Fruit fly (Drosophila melanogaster) whole organism, prepupa: ENCODE measurements around the gene sw.

ENCODE experiments used
- Blimp-1 ChIP-seq: fragments of 200-800 bp; sonication (Bioruptor generic); optimal IDR thresholded peaks from 3 replicates; lab custom pipeline; 2017; ENCODE audit warnings: missing biosample characterization, missing genetic modification characterization, mild to moderate bottlenecking, moderate library complexity, missing genetic modification reagents
- CG10669 ChIP-seq: fragments of 200-800 bp; sonication (Bioruptor generic); optimal IDR thresholded peaks from 3 replicates; lab custom pipeline; 2018; ENCODE audit warnings: missing biosample characterization, mild to moderate bottlenecking, missing genetic modification characterization, moderate library complexity
- CG11902 ChIP-seq: fragments of 200-800 bp; sonication (Bioruptor generic); optimal IDR thresholded peaks from 3 replicates; lab custom pipeline; 2016; ENCODE audit warnings: missing biosample characterization, missing genetic modification characterization
- CG1621 ChIP-seq: fragments of 200-800 bp; sonication (Bioruptor generic); optimal IDR thresholded peaks from 3 replicates; lab custom pipeline; 2018; ENCODE audit warnings: missing biosample characterization, mild to moderate bottlenecking, missing genetic modification characterization
- CG16779 ChIP-seq: fragments of 200-800 bp; sonication (Bioruptor generic); optimal IDR thresholded peaks from 3 replicates; lab custom pipeline; 2017; ENCODE audit warnings: missing biosample characterization, mild to moderate bottlenecking, missing genetic modification characterization
- CG31627 ChIP-seq: fragments of 200-800 bp; sonication (Bioruptor generic); optimal IDR thresholded peaks from 3 replicates; lab custom pipeline; 2016; ENCODE audit warnings: missing biosample characterization, missing genetic modification characterization
- CG32006 ChIP-seq: fragments of 200-800 bp; sonication (Bioruptor generic); optimal IDR thresholded peaks from 3 replicates; lab custom pipeline; 2017; ENCODE audit warnings: missing biosample characterization, mild to moderate bottlenecking, missing genetic modification characterization
- CG3919 ChIP-seq: fragments of 200-800 bp; sonication (Bioruptor generic); optimal IDR thresholded peaks from 3 replicates; lab custom pipeline; 2016; ENCODE audit warnings: missing biosample characterization, missing genetic modification characterization
- CG6163 ChIP-seq: fragments of 200-800 bp; sonication (Bioruptor generic); IDR thresholded peaks from 3 replicates; pipeline ENCODE4 v1.3.6; 2022; ENCODE audit warnings: missing biosample characterization, missing genetic modification characterization
- CG6276 ChIP-seq: fragments of 200-800 bp; sonication (Bioruptor generic); optimal IDR thresholded peaks from 2 replicates; lab custom pipeline; 2017; ENCODE audit warnings: missing biosample characterization, mild to moderate bottlenecking, missing genetic modification characterization
- CG8119 ChIP-seq: fragments of 200-800 bp; sonication (Bioruptor generic); IDR thresholded peaks from 3 replicates; pipeline ENCODE4 v1.3.6; 2022; ENCODE audit warnings: missing biosample characterization, missing genetic modification characterization
- Eip78C ChIP-seq: fragments of 200-800 bp; sonication (Bioruptor generic); peaks from one replicate; lab custom pipeline; 2016; ENCODE audit warnings: missing biosample characterization, missing genetic modification characterization
- Hr38 ChIP-seq: sonication (Bioruptor generic); optimal IDR thresholded peaks from 2 replicates; lab custom pipeline; 2016; ENCODE audit warnings: missing biosample characterization, missing genetic modification characterization
- Hr39 ChIP-seq: fragments of 200-800 bp; sonication (Bioruptor generic); optimal IDR thresholded peaks from 2 replicates; lab custom pipeline; 2016; ENCODE audit warnings: missing biosample characterization, missing genetic modification characterization
- Hr4 ChIP-seq: fragments of 200-800 bp; sonication (Bioruptor generic); optimal IDR thresholded peaks from 3 replicates; lab custom pipeline; 2016; ENCODE audit warnings: missing biosample characterization, missing genetic modification characterization
- Lpt ChIP-seq: fragments of 200-800 bp; sonication (Bioruptor generic); optimal IDR thresholded peaks from 3 replicates; lab custom pipeline; 2016; ENCODE audit warnings: missing biosample characterization, missing genetic modification characterization
- OdsH ChIP-seq: fragments of 200-800 bp; sonication (Bioruptor generic); optimal IDR thresholded peaks from 3 replicates; lab custom pipeline; 2016; ENCODE audit warnings: missing biosample characterization, missing genetic modification characterization
- Smox ChIP-seq: fragments of 200-800 bp; sonication (Bioruptor generic); optimal IDR thresholded peaks from 3 replicates; lab custom pipeline; 2016; ENCODE audit warnings: missing biosample characterization, missing genetic modification characterization
- Sox102F ChIP-seq: fragments of 200-800 bp; sonication (Bioruptor generic); optimal IDR thresholded peaks from 2 replicates; lab custom pipeline; 2016; ENCODE audit warnings: missing biosample characterization, mild to moderate bottlenecking, missing genetic modification characterization
- acj6 ChIP-seq: fragments of 200-800 bp; sonication (Bioruptor generic); optimal IDR thresholded peaks from 3 replicates; lab custom pipeline; 2016; ENCODE audit warnings: missing biosample characterization, missing genetic modification characterization
- cyc ChIP-seq: fragments of 200-800 bp; sonication (Bioruptor generic); optimal IDR thresholded peaks from 3 replicates; lab custom pipeline; 2016; ENCODE audit warnings: missing biosample characterization, missing genetic modification characterization
- dsx ChIP-seq: fragments of 200-800 bp; optimal IDR thresholded peaks from 3 replicates; lab custom pipeline; 2019; ENCODE audit warnings: missing biosample characterization, mild to moderate bottlenecking, missing genetic modification characterization, moderate library complexity; ENCODE audit not compliant: poor library complexity, severe bottlenecking
- eg ChIP-seq: fragments of 200-800 bp; sonication (Bioruptor generic); IDR thresholded peaks from 3 replicates; pipeline ENCODE4 v1.3.6; 2022; ENCODE audit warnings: missing biosample characterization, missing genetic modification characterization
- esn ChIP-seq: fragments of 200-800 bp; sonication (Bioruptor generic); optimal IDR thresholded peaks from 2 replicates; lab custom pipeline; 2016; ENCODE audit warnings: missing biosample characterization, mild to moderate bottlenecking, missing genetic modification characterization, moderate library complexity
- net ChIP-seq: fragments of 200-800 bp; sonication (Bioruptor generic); optimal IDR thresholded peaks from 3 replicates; lab custom pipeline; 2016; ENCODE audit warnings: missing biosample characterization, missing genetic modification characterization
- pdm3 ChIP-seq: fragments of 200-800 bp; sonication (Bioruptor generic); optimal IDR thresholded peaks from 3 replicates; lab custom pipeline; 2016; ENCODE audit warnings: missing biosample characterization, missing genetic modification characterization
- spab ChIP-seq: fragments of 200-800 bp; sonication (Bioruptor generic); optimal IDR thresholded peaks from 2 replicates; lab custom pipeline; 2017; ENCODE audit warnings: missing biosample characterization, mild to moderate bottlenecking, missing genetic modification characterization, missing genetic modification reagents
- ss ChIP-seq, 2 experiments: fragments of 200-800 bp; sonication (Bioruptor generic); optimal IDR thresholded peaks; 2 replicates in 1 of 2; 3 replicates in 1 of 2; lab custom pipeline; 2017 to 2018; ENCODE audit warnings: mild to moderate bottlenecking in 2 of 2, missing biosample characterization in 2 of 2, missing genetic modification characterization in 2 of 2, moderate library complexity in 1 of 2
- svp ChIP-seq: fragments of 200-800 bp; sonication (Bioruptor generic); peaks from one replicate; lab custom pipeline; 2016; ENCODE audit warnings: missing biosample characterization, missing genetic modification characterization

The sw gene

dm6 chrX:20243274-20243839 lies 7.2 kb upstream of the sw start:
- TF ChIP-seq Blimp-1 (GFP tag; lab: Kevin White, UChicago) (peak; percentile 87), dsx (GFP tag; lab: Kevin White, UChicago) (peak; percentile 54), CG32006 (GFP tag; lab: Kevin White, UChicago) (no peak), ss (GFP tag; optimal IDR thresholded peaks at IDR 0.05; lab: Kevin White, UChicago) (peak in 1 of 2 experiments; percentile 22), CG3919 (GFP tag; lab: Kevin White, UChicago) (no peak), CG10669 (no peak)

- TF ChIP-seq pdm3 (GFP tag; lab: Kevin White, UChicago) = no peak
- no peak for TF ChIP-seq cyc (GFP tag; lab: Kevin White, UChicago)
- TF ChIP-seq Hr39 (GFP tag; lab: Kevin White, UChicago) = no peak
- no peak for TF ChIP-seq spab (GFP tag; lab: Kevin White, UChicago)
- no peak for TF ChIP-seq Hr4
- TF ChIP-seq OdsH (GFP tag; lab: Kevin White, UChicago) = no peak
- peak; percentile 84 for TF ChIP-seq Blimp-1 (GFP tag; lab: Kevin White, UChicago)
- TF ChIP-seq Eip78C (GFP tag; lab: Kevin White, UChicago) = peak; percentile 43
- TF ChIP-seq esn (GFP tag; lab: Kevin White, UChicago) = no peak
- TF ChIP-seq CG8119 (GFP tag; lab: Robert Waterston, UW) = no peak
- no peak for TF ChIP-seq CG11902
- no peak for TF ChIP-seq Sox102F (GFP tag; lab: Kevin White, UChicago)
- TF ChIP-seq CG10669 = no peak
- no peak for TF ChIP-seq CG1621 (tag; lab: Kevin White, UChicago)
- no peak for TF ChIP-seq acj6 (GFP tag; lab: Kevin White, UChicago)
- no peak for TF ChIP-seq Hr38 (GFP tag; lab: Kevin White, UChicago)
- TF ChIP-seq net (GFP tag; lab: Kevin White, UChicago) = no peak
- TF ChIP-seq, all 60 proteins: peak for 2
Observed at dm6 chrX:20240518-20241186, 4.5 kb upstream of the sw start.

- no peak for TF ChIP-seq svp
- no peak for TF ChIP-seq Blimp-1 (GFP tag; lab: Kevin White, UChicago)
- 0 out of 3 replicates have a peak, but pooled peaks have one; percentile 22 for TF ChIP-seq CG6163 (GFP tag; lab: Robert Waterston, UW)
- 0 out of 3 replicates have a peak, but pooled peaks have one; percentile 32 for TF ChIP-seq eg (GFP tag; lab: Robert Waterston, UW)
- TF ChIP-seq Lpt (GFP tag; lab: Kevin White, UChicago) = no peak
- TF ChIP-seq spab (GFP tag; lab: Kevin White, UChicago) = no peak
- TF ChIP-seq, all 60 proteins: peak for 2
Observed at dm6 chrX:20239608-20239941, 3.4 kb upstream of the sw start, which contains the start of gene obst-A. Gene obst-A, plus strand, starts transcription at chrX:20239855.

- TF ChIP-seq CG16779 (tag; lab: Kevin White, UChicago) (no peak), Hr39 (GFP tag; lab: Kevin White, UChicago) (no peak), Eip78C (GFP tag; lab: Kevin White, UChicago) (peak; percentile 76), svp (peak; percentile 49), esn (GFP tag; lab: Kevin White, UChicago) (peak; percentile 33), CG6276 (no peak), cyc (GFP tag; lab: Kevin White, UChicago) (no peak), CG31627 (GFP tag; lab: Kevin White, UChicago) (no peak), Smox (peak; percentile 21), Lpt (GFP tag; lab: Kevin White, UChicago) (no peak), CG32006 (GFP tag; lab: Kevin White, UChicago) (peak; percentile 29)
- TF ChIP-seq, all 60 proteins: peak for 5
Observed at dm6 chrX:20238736-20239607, 2.8 kb upstream of the sw start.
